Worm (Caenorhabditis elegans) whole organism, young adult: ENCODE data around the gene cyp-13A6.

Experiments used
- B0019.2 ChIP-seq: fragments of 200-800 bp; sonication (Bioruptor generic); conservative IDR thresholded peaks from 2 replicates; pipeline ENCODE4 v1.3.6; 2022; ENCODE audit warnings: missing genetic modification reagents, missing genetic modification characterization, missing compliant biosample characterization
- B0261.1 ChIP-seq: sonication (generic microtip); optimal IDR thresholded peaks from 2 replicates; lab custom pipeline; 2016; ENCODE audit warnings: mild to moderate bottlenecking, missing genetic modification characterization, moderate library complexity, missing compliant biosample characterization
- B0336.3 ChIP-seq: fragments of 200-800 bp; sonication (Bioruptor generic); IDR thresholded peaks from 2 replicates; pipeline ENCODE4 v1.3.6; 2022; ENCODE audit warnings: missing genetic modification characterization, missing compliant biosample characterization
- C06A6.2 ChIP-seq: fragments of 200-800 bp; sonication (Bioruptor generic); conservative IDR thresholded peaks from 2 replicates; pipeline ENCODE4 v1.3.6; 2022; ENCODE audit warnings: missing genetic modification characterization, missing compliant biosample characterization
- D2030.7 ChIP-seq: fragments of 200-800 bp; sonication (Bioruptor generic); IDR thresholded peaks from 2 replicates; pipeline ENCODE4 v1.3.6; 2022; ENCODE audit warnings: missing genetic modification reagents, missing genetic modification characterization, missing compliant biosample characterization
- F23B12.7 ChIP-seq: sonication (generic microtip); optimal IDR thresholded peaks from 2 replicates; lab custom pipeline; 2017; ENCODE audit warnings: missing genetic modification characterization, mild to moderate bottlenecking, missing compliant biosample characterization, antibody characterized with exemption, moderate library complexity; ENCODE audit not compliant: insufficient read depth
- F49E8.2 ChIP-seq: sonication (generic microtip); optimal IDR thresholded peaks from 3 replicates; lab custom pipeline; 2017; ENCODE audit warnings: missing genetic modification characterization, mild to moderate bottlenecking, missing compliant biosample characterization, antibody characterized with exemption, moderate library complexity; ENCODE audit not compliant: insufficient read depth
- F52B5.7 ChIP-seq: sonication (generic microtip); optimal IDR thresholded peaks from 2 replicates; lab custom pipeline; 2016; ENCODE audit warnings: mild to moderate bottlenecking, missing genetic modification characterization, missing compliant biosample characterization
- T07F8.4 ChIP-seq: sonication (generic microtip); optimal IDR thresholded peaks from 2 replicates; lab custom pipeline; 2016; ENCODE audit warnings: mild to moderate bottlenecking, missing genetic modification characterization, moderate library complexity, missing compliant biosample characterization
- Y53F4B.3 ChIP-seq: fragments of 200-800 bp; sonication (Bioruptor generic); IDR thresholded peaks from 2 replicates; pipeline ENCODE4 v1.3.6; 2022; ENCODE audit warnings: missing genetic modification reagents, missing genetic modification characterization, missing compliant biosample characterization
- Y79H2A.3 ChIP-seq: fragments of 200-800 bp; sonication (Bioruptor generic); conservative IDR thresholded peaks from 2 replicates; pipeline ENCODE4 v1.3.6; 2022; ENCODE audit warnings: missing genetic modification reagents, missing genetic modification characterization, missing compliant biosample characterization
- ZK185.1 ChIP-seq: sonication (generic microtip); optimal IDR thresholded peaks from 2 replicates; lab custom pipeline; 2016; ENCODE audit warnings: mild to moderate bottlenecking, missing genetic modification characterization, missing compliant biosample characterization; ENCODE audit not compliant: poor library complexity, severe bottlenecking
- aptf-2 ChIP-seq: fragments of 200-800 bp; sonication (Bioruptor generic); conservative IDR thresholded peaks from 2 replicates; pipeline ENCODE4 v1.3.6; 2022; ENCODE audit warnings: missing genetic modification reagents, missing genetic modification characterization, missing compliant biosample characterization
- athp-1 ChIP-seq: sonication (generic microtip); optimal IDR thresholded peaks from 2 replicates; lab custom pipeline; 2017; ENCODE audit warnings: mild to moderate bottlenecking, missing genetic modification characterization, missing compliant biosample characterization
- attf-5 ChIP-seq: fragments of 200-800 bp; sonication (Bioruptor generic); optimal IDR thresholded peaks from 2 replicates; lab custom pipeline; 2018; ENCODE audit warnings: mild to moderate bottlenecking, missing genetic modification characterization, missing compliant biosample characterization
- ekl-4 ChIP-seq: fragments of 200-800 bp; sonication (Bioruptor generic); IDR thresholded peaks from 2 replicates; pipeline ENCODE4 v1.3.6; 2022; ENCODE audit warnings: missing genetic modification reagents, missing genetic modification characterization, missing compliant biosample characterization
- ets-4 ChIP-seq: fragments of 200-800 bp; sonication (Bioruptor generic); optimal IDR thresholded peaks from 2 replicates; lab custom pipeline; 2018; ENCODE audit warnings: mild to moderate bottlenecking, missing genetic modification characterization, missing compliant biosample characterization
- hrde-1 ChIP-seq: sonication (generic microtip); optimal IDR thresholded peaks from 2 replicates; lab custom pipeline; 2016; ENCODE audit warnings: missing genetic modification characterization, mild to moderate bottlenecking, missing compliant biosample characterization, moderate library complexity, missing genotype, missing genetic modification reagents, borderline replicate concordance
- lag-1 ChIP-seq: fragments of 200-800 bp; sonication (Bioruptor generic); IDR thresholded peaks from 2 replicates; pipeline ENCODE4 v1.3.6; 2022; ENCODE audit warnings: missing genetic modification reagents, missing genetic modification characterization, missing compliant biosample characterization
- let-526 ChIP-seq: fragments of 200-800 bp; sonication (Bioruptor generic); IDR thresholded peaks from 2 replicates; pipeline ENCODE4 v1.3.6; 2022; ENCODE audit warnings: missing genetic modification reagents, missing genetic modification characterization, missing compliant biosample characterization
- lin-26 ChIP-seq: fragments of 200-800 bp; sonication (Bioruptor generic); IDR thresholded peaks from 2 replicates; pipeline ENCODE4 v1.3.6; 2022; ENCODE audit warnings: missing genetic modification reagents, missing genetic modification characterization, missing compliant biosample characterization
- lin-35 ChIP-seq, 3 experiments: fragments of 150-350 bp in 2 of 3; sonication (generic microtip) in 1 of 3; optimal IDR thresholded peaks; 2 replicates each; lab custom pipeline; 2014 to 2018; ENCODE audit warnings: missing biosample characterization in 3 of 3, missing genetic modification characterization in 3 of 3, missing genetic modification reagents in 3 of 3
- lin-54 ChIP-seq: fragments of 200-800 bp; sonication (Bioruptor generic); optimal IDR thresholded peaks from 2 replicates; lab custom pipeline; 2018; ENCODE audit warnings: mild to moderate bottlenecking, missing genetic modification characterization, missing compliant biosample characterization
- mxl-1 ChIP-seq: sonication (generic microtip); optimal IDR thresholded peaks from 2 replicates; lab custom pipeline; 2016; ENCODE audit warnings: missing genetic modification characterization, missing compliant biosample characterization
- nhr-120 ChIP-seq: fragments of 200-800 bp; sonication (Bioruptor generic); IDR thresholded peaks from 2 replicates; pipeline ENCODE4 v1.3.6; 2022; ENCODE audit warnings: missing genetic modification characterization, missing compliant biosample characterization
- nhr-27 ChIP-seq: fragments of 200-800 bp; sonication (Bioruptor generic); optimal IDR thresholded peaks from 2 replicates; lab custom pipeline; 2018; ENCODE audit warnings: mild to moderate bottlenecking, missing genetic modification characterization, moderate library complexity, missing compliant biosample characterization
- pbrm-1 ChIP-seq: fragments of 200-800 bp; sonication (Bioruptor generic); IDR thresholded peaks from 2 replicates; pipeline ENCODE4 v1.3.6; 2022; ENCODE audit warnings: missing genetic modification reagents, missing genetic modification characterization, missing compliant biosample characterization
- sdz-38 ChIP-seq: sonication (generic microtip); optimal IDR thresholded peaks from 2 replicates; lab custom pipeline; 2016; ENCODE audit warnings: missing genotype, missing genetic modification characterization, missing compliant biosample characterization
- snpc-3.4 ChIP-seq: sonication (generic microtip); optimal IDR thresholded peaks from 2 replicates; lab custom pipeline; 2017; ENCODE audit warnings: missing genetic modification characterization, mild to moderate bottlenecking, missing compliant biosample characterization, antibody characterized with exemption, moderate library complexity, missing genotype, missing genetic modification reagents
- snpc-4 ChIP-seq, 5 experiments: fragments of 150-350 bp in 1 of 5; sonication (generic microtip) in 4 of 5; optimal IDR thresholded peaks; 2 replicates each; lab custom pipeline; 2014 to 2018; ENCODE audit warnings: missing genetic modification characterization in 5 of 5, missing biosample characterization in 3 of 5, antibody characterized with exemption in 2 of 5, mild to moderate bottlenecking in 2 of 5, missing compliant biosample characterization in 2 of 5, missing genotype in 2 of 5, moderate library complexity in 2 of 5, missing genetic modification reagents in 1 of 5
- somi-1 ChIP-seq: fragments of 200-800 bp; sonication (Bioruptor generic); optimal IDR thresholded peaks from 2 replicates; lab custom pipeline; 2018; ENCODE audit warnings: mild to moderate bottlenecking, missing genetic modification characterization, missing compliant biosample characterization
- tbp1 ChIP-seq: fragments of 200-800 bp; sonication (Bioruptor generic); optimal IDR thresholded peaks from 2 replicates; lab custom pipeline; 2018; ENCODE audit warnings: mild to moderate bottlenecking, missing genetic modification characterization, missing compliant biosample characterization
- tlf-1 ChIP-seq: fragments of 200-800 bp; sonication (Bioruptor generic); optimal IDR thresholded peaks from 2 replicates; lab custom pipeline; 2018; ENCODE audit warnings: mild to moderate bottlenecking, missing genetic modification characterization, missing compliant biosample characterization
- ztf-6 ChIP-seq: fragments of 200-800 bp; sonication (Bioruptor generic); IDR thresholded peaks from 2 replicates; pipeline ENCODE4 v1.3.6; 2022; ENCODE audit warnings: missing genetic modification reagents, missing genetic modification characterization, missing compliant biosample characterization

Gene cyp-13A6

ce11 chrII:9833855-9834254 lies 31.2 kb upstream of the cyp-13A6 start, which contains the start of gene ZK938.3:
Gene ZK938.3, minus strand, starts transcription at chrII:9833955.
- TF ChIP-seq nhr-120 (GFP tag; lab: Robert Waterston, UW), result no peak

ce11 chrII:9831033-9831432 lies 28.4 kb upstream of the cyp-13A6 start, which contains the start of gene ZK938.12:
Gene ZK938.12, plus strand, starts transcription at chrII:9831333.
- TF ChIP-seq F23B12.7 (tag; lab: Kevin White, UChicago), result no peak
- no peak for TF ChIP-seq T07F8.4 (tag; lab: Kevin White, UChicago)
- no peak for TF ChIP-seq lag-1 (GFP tag; lab: Robert Waterston, UW)
- TF ChIP-seq tbp1, result no peak
- TF ChIP-seq ets-4 (GFP tag; lab: Kevin White, UChicago), result no peak
- no peak for TF ChIP-seq ZK185.1 (tag; lab: Kevin White, UChicago)
- no peak for TF ChIP-seq snpc-3.4
- TF ChIP-seq hrde-1 (tag; lab: Kevin White, UChicago), result no peak
- TF ChIP-seq F52B5.7 (tag; lab: Kevin White, UChicago), result no peak
- no peak for TF ChIP-seq lin-54 (GFP tag; lab: Kevin White, UChicago)
- no peak for TF ChIP-seq ztf-6 (GFP tag; lab: Robert Waterston, UW)
- no peak for TF ChIP-seq pbrm-1 (GFP tag; lab: Robert Waterston, UW)
- TF ChIP-seq snpc-4 (GFP tag; optimal IDR thresholded peaks at IDR 0.05; lab: Kevin White, UChicago), result no peak
- TF ChIP-seq snpc-4 (tag; optimal IDR thresholded peaks at IDR 0.05; lab: Kevin White, UChicago), result no peak
- no peak for TF ChIP-seq athp-1 (tag; lab: Kevin White, UChicago)
- no peak for TF ChIP-seq aptf-2 (GFP tag; lab: Robert Waterston, UW)
- no peak for TF ChIP-seq ekl-4 (GFP tag; lab: Robert Waterston, UW)
- no peak for TF ChIP-seq mxl-1 (tag; lab: Kevin White, UChicago)
- no peak for TF ChIP-seq lin-26 (GFP tag; lab: Robert Waterston, UW)
- TF ChIP-seq attf-5, result no peak

- TF ChIP-seq B0261.1 (tag; lab: Kevin White, UChicago) (no peak), Y79H2A.3 (GFP tag; lab: Robert Waterston, UW) (no peak), sdz-38 (tag; lab: Kevin White, UChicago) (no peak), lin-35 (GFP tag; optimal IDR thresholded peaks at IDR 0.05; lab: Kevin White, UChicago) (no peak), F52B5.7 (tag; lab: Kevin White, UChicago) (no peak), B0336.3 (GFP tag; lab: Robert Waterston, UW) (no peak), F49E8.2 (tag; lab: Kevin White, UChicago) (no peak), C06A6.2 (GFP tag; lab: Robert Waterston, UW) (no peak), aptf-2 (GFP tag; lab: Robert Waterston, UW) (no peak), tlf-1 (GFP tag; lab: Kevin White, UChicago) (no peak), nhr-27 (tag; lab: Kevin White, UChicago) (no peak), Y53F4B.3 (GFP tag; lab: Robert Waterston, UW) (no peak), mxl-1 (tag; lab: Kevin White, UChicago) (no peak), D2030.7 (GFP tag; lab: Robert Waterston, UW) (no peak), let-526 (GFP tag; lab: Robert Waterston, UW) (no peak), somi-1 (GFP tag; lab: Kevin White, UChicago) (no peak), B0019.2 (GFP tag; lab: Robert Waterston, UW) (no peak)
Observed at ce11 chrII:9829108-9829507, 26.5 kb upstream of the cyp-13A6 start, which contains the start of gene ZK938.1. Gene ZK938.1, plus strand, starts transcription at chrII:9829408.
